Fruit fly (Drosophila melanogaster) whole organism: Measurements from ENCODE around the gene CG14316.

Experiments used
- Dll ChIP-seq: fragments of >200 bp; optimal IDR thresholded peaks from 2 replicates; lab custom pipeline; 2017
- EcR ChIP-seq, 2 experiments: fragments of >200 bp; optimal IDR thresholded peaks; 2 replicates each; lab custom pipeline; 2017; ENCODE audit warnings: missing biosample characterization in 2 of 2, missing genetic modification characterization in 2 of 2, missing genetic modification reagents in 2 of 2
- psq ChIP-seq: fragments of >200 bp; optimal IDR thresholded peaks from 2 replicates; lab custom pipeline; 2017

- no peak for TF ChIP-seq EcR (GFP tag; optimal IDR thresholded peaks at IDR 0.05; lab: Kevin White, UChicago)
- TF ChIP-seq Dll = no peak
- no peak for TF ChIP-seq psq (lab: Kevin White, UChicago)
These were observed 44.7 kb downstream of the CG14316 start for dm6 chr3R:18196622-18196990.
